Worm (Caenorhabditis elegans) whole organism, L4 larva: ENCODE results near the gene T05B4.8.
A peak's percentile ranks its signal among the peaks of the same experiment; 100 is the strongest.

Source experiments
- F26F4.8 ChIP-seq: fragments of 200-800 bp; sonication (Bioruptor generic); conservative IDR thresholded peaks from 2 replicates; pipeline ENCODE4 v1.3.6; 2022; ENCODE audit warnings: missing genetic modification characterization, missing compliant biosample characterization
- T26A8.4 ChIP-seq: fragments of 200-800 bp; sonication (Bioruptor generic); IDR thresholded peaks from 2 replicates; pipeline ENCODE4 v1.3.6; 2022; ENCODE audit warnings: missing genetic modification characterization, missing compliant biosample characterization
- Y105C5A.15 ChIP-seq: fragments of 200-800 bp; sonication (Bioruptor generic); IDR thresholded peaks from 2 replicates; pipeline ENCODE4 v1.3.6; 2022; ENCODE audit warnings: missing genetic modification characterization, missing compliant biosample characterization
- Y48G9A.11 ChIP-seq: fragments of 200-800 bp; sonication (Bioruptor generic); IDR thresholded peaks from 2 replicates; pipeline ENCODE4 v1.3.6; 2022; ENCODE audit warnings: missing genetic modification reagents, missing genetic modification characterization, missing compliant biosample characterization
- arid-1 ChIP-seq: fragments of 200-800 bp; sonication (Bioruptor generic); conservative IDR thresholded peaks from 2 replicates; pipeline ENCODE4 v1.3.6; 2022; ENCODE audit warnings: missing genetic modification reagents, missing genetic modification characterization, missing compliant biosample characterization
- ceh-20 ChIP-seq: fragments of 200-800 bp; sonication (Bioruptor generic); IDR thresholded peaks from 2 replicates; pipeline ENCODE4 v1.3.6; 2022; ENCODE audit warnings: missing genetic modification reagents, missing genetic modification characterization, missing compliant biosample characterization
- ceh-28 ChIP-seq: fragments of 150-350 bp; optimal IDR thresholded peaks from 2 replicates; lab custom pipeline; 2014; ENCODE audit warnings: missing biosample characterization, missing genetic modification reagents, missing genetic modification characterization
- daf-12 ChIP-seq: fragments of 150-350 bp; optimal IDR thresholded peaks from 2 replicates; lab custom pipeline; 2014; ENCODE audit warnings: missing biosample characterization, missing genetic modification reagents, missing genetic modification characterization
- daf-16 ChIP-seq, 3 experiments: sonication (generic microtip); optimal IDR thresholded peaks; 2 replicates each; lab custom pipeline; 2016 to 2017; ENCODE audit warnings: missing genetic modification characterization in 3 of 3, missing genetic modification reagents in 3 of 3, mild to moderate bottlenecking in 2 of 3, missing compliant biosample characterization in 2 of 3, missing biosample characterization in 1 of 3, moderate library complexity in 1 of 3
- daf-8 ChIP-seq: fragments of 200-800 bp; sonication (Bioruptor generic); IDR thresholded peaks from 2 replicates; pipeline ENCODE4 v1.3.6; 2022; ENCODE audit warnings: missing genetic modification characterization, missing compliant biosample characterization
- dmd-6 ChIP-seq: fragments of 200-800 bp; sonication (Bioruptor generic); IDR thresholded peaks from 2 replicates; pipeline ENCODE4 v1.3.6; 2022; ENCODE audit warnings: missing genetic modification reagents, missing genetic modification characterization, missing compliant biosample characterization
- dpl-1 ChIP-seq: fragments of 150-350 bp; optimal IDR thresholded peaks from 2 replicates; lab custom pipeline; 2014; ENCODE audit warnings: missing biosample characterization, missing genetic modification reagents, missing genetic modification characterization
- duxl-1 ChIP-seq: sonication (generic microtip); optimal IDR thresholded peaks from 2 replicates; lab custom pipeline; 2016; ENCODE audit warnings: mild to moderate bottlenecking, missing genetic modification characterization, moderate library complexity, missing compliant biosample characterization; ENCODE audit not compliant: poor library complexity
- egl-27 ChIP-seq: sonication (generic microtip); optimal IDR thresholded peaks from 3 replicates; lab custom pipeline; 2017; ENCODE audit warnings: missing biosample characterization, missing genetic modification reagents, missing genetic modification characterization
- fkh-10 ChIP-seq: fragments of 150-350 bp; optimal IDR thresholded peaks from 2 replicates; lab custom pipeline; 2014; ENCODE audit warnings: missing biosample characterization, missing genetic modification reagents, missing genetic modification characterization
- gei-8 ChIP-seq: fragments of 200-800 bp; sonication (Bioruptor generic); optimal IDR thresholded peaks from 2 replicates; lab custom pipeline; 2018; ENCODE audit warnings: mild to moderate bottlenecking, missing genetic modification characterization, missing compliant biosample characterization
- hif-1 ChIP-seq, 2 experiments: sonication (generic microtip); optimal IDR thresholded peaks; 2 replicates each; lab custom pipeline; 2016 to 2017; ENCODE audit warnings: missing compliant biosample characterization in 2 of 2, missing genetic modification characterization in 2 of 2, missing genetic modification reagents in 2 of 2, missing genotype in 2 of 2, mild to moderate bottlenecking in 1 of 2
- hlh-11 ChIP-seq: fragments of 200-800 bp; sonication (Bioruptor generic); optimal IDR thresholded peaks from 2 replicates; lab custom pipeline; 2018; ENCODE audit warnings: mild to moderate bottlenecking, missing genetic modification characterization, missing compliant biosample characterization
- lin-13 ChIP-seq: fragments of 150-350 bp; optimal IDR thresholded peaks from 2 replicates; lab custom pipeline; 2014; ENCODE audit warnings: missing biosample characterization, missing genetic modification reagents, missing genetic modification characterization
- lin-38 ChIP-seq: fragments of 200-800 bp; sonication (Bioruptor generic); IDR thresholded peaks from 2 replicates; pipeline ENCODE4 v1.3.6; 2022; ENCODE audit warnings: missing genetic modification reagents, missing genetic modification characterization, missing compliant biosample characterization
- lir-3 ChIP-seq: sonication (generic microtip); optimal IDR thresholded peaks from 2 replicates; lab custom pipeline; 2016; ENCODE audit warnings: mild to moderate bottlenecking, missing genetic modification characterization, missing compliant biosample characterization
- lsy-2 ChIP-seq, 2 experiments: fragments of 150-350 bp in 1 of 2; sonication (generic microtip) in 1 of 2; optimal IDR thresholded peaks; 2 replicates each; lab custom pipeline; 2014 to 2017; ENCODE audit warnings: missing biosample characterization in 2 of 2, missing genetic modification characterization in 2 of 2
- madf-5 ChIP-seq, 2 experiments: fragments of 200-800 bp; sonication (Bioruptor generic); IDR thresholded peaks; 2 replicates each; pipeline ENCODE4 v1.3.6; 2022; ENCODE audit warnings: missing compliant biosample characterization in 2 of 2, missing genetic modification characterization in 2 of 2
- mep-1 ChIP-seq: fragments of 150-350 bp; sonication (generic microtip); optimal IDR thresholded peaks from 3 replicates; lab custom pipeline; 2014; ENCODE audit warnings: missing biosample characterization, missing genetic modification characterization
- mes-2 ChIP-seq: sonication (generic microtip); optimal IDR thresholded peaks from 2 replicates; lab custom pipeline; 2016; ENCODE audit warnings: missing genotype, mild to moderate bottlenecking, missing genetic modification characterization, missing compliant biosample characterization; ENCODE audit not compliant: poor library complexity, severe bottlenecking
- mxl-3 ChIP-seq: fragments of 200-800 bp; sonication (Bioruptor generic); optimal IDR thresholded peaks from 2 replicates; lab custom pipeline; 2018; ENCODE audit warnings: mild to moderate bottlenecking, missing genetic modification characterization, missing compliant biosample characterization
- nhr-102 ChIP-seq: sonication (generic microtip); optimal IDR thresholded peaks from 2 replicates; lab custom pipeline; 2016; ENCODE audit warnings: mild to moderate bottlenecking, missing genetic modification characterization, moderate library complexity, missing compliant biosample characterization
- nhr-11 ChIP-seq: fragments of 150-350 bp; optimal IDR thresholded peaks from 2 replicates; lab custom pipeline; 2014; ENCODE audit warnings: missing biosample characterization, missing genetic modification characterization
- nhr-237 ChIP-seq: sonication (generic microtip); optimal IDR thresholded peaks from 2 replicates; lab custom pipeline; 2017; ENCODE audit warnings: missing biosample characterization, missing genetic modification characterization
- nhr-25 ChIP-seq: sonication (generic microtip); optimal IDR thresholded peaks from 2 replicates; lab custom pipeline; 2017; ENCODE audit warnings: missing genetic modification characterization, mild to moderate bottlenecking, missing compliant biosample characterization, antibody characterized with exemption, moderate library complexity, borderline replicate concordance; ENCODE audit not compliant: insufficient read depth
- nhr-28 ChIP-seq: fragments of 150-350 bp; optimal IDR thresholded peaks from 2 replicates; lab custom pipeline; 2014; ENCODE audit warnings: missing biosample characterization, missing genetic modification characterization
- nhr-48 ChIP-seq: sonication (generic microtip); optimal IDR thresholded peaks from 2 replicates; lab custom pipeline; 2016; ENCODE audit warnings: mild to moderate bottlenecking, missing genetic modification characterization, missing compliant biosample characterization
- nhr-76 ChIP-seq: fragments of 150-350 bp; optimal IDR thresholded peaks from 2 replicates; lab custom pipeline; 2014; ENCODE audit warnings: missing biosample characterization, missing genetic modification characterization
- nhr-77 ChIP-seq: fragments of 150-350 bp; optimal IDR thresholded peaks from 2 replicates; lab custom pipeline; 2014; ENCODE audit warnings: missing biosample characterization, missing genetic modification characterization
- php-3 ChIP-seq: fragments of 200-800 bp; sonication (Bioruptor generic); IDR thresholded peaks from 2 replicates; pipeline ENCODE4 v1.3.6; 2022; ENCODE audit warnings: missing genetic modification reagents, missing genetic modification characterization, missing compliant biosample characterization
- pqm-1 ChIP-seq: sonication (generic microtip); optimal IDR thresholded peaks from 2 replicates; lab custom pipeline; 2017; ENCODE audit warnings: missing biosample characterization, missing genetic modification characterization
- rbr-2 ChIP-seq: sonication (generic microtip); optimal IDR thresholded peaks from 2 replicates; lab custom pipeline; 2016; ENCODE audit warnings: missing genotype, missing genetic modification characterization, missing compliant biosample characterization
- saeg-2 ChIP-seq: fragments of 200-800 bp; sonication (Bioruptor generic); IDR thresholded peaks from 2 replicates; pipeline ENCODE4 v1.3.6; 2022; ENCODE audit warnings: missing genetic modification reagents, missing genetic modification characterization, missing compliant biosample characterization
- set-16 ChIP-seq: fragments of 200-800 bp; sonication (Bioruptor generic); IDR thresholded peaks from 2 replicates; pipeline ENCODE4 v1.3.6; 2022; ENCODE audit warnings: missing genetic modification reagents, missing genetic modification characterization, missing compliant biosample characterization
- tag-97 ChIP-seq: fragments of 200-800 bp; sonication (Bioruptor generic); IDR thresholded peaks from 2 replicates; pipeline ENCODE4 v1.3.6; 2022; ENCODE audit warnings: missing genetic modification characterization, missing compliant biosample characterization
- tra-1 ChIP-seq: fragments of 200-800 bp; sonication (Bioruptor generic); IDR thresholded peaks from 2 replicates; pipeline ENCODE4 v1.3.6; 2022; ENCODE audit warnings: missing genetic modification reagents, missing genetic modification characterization, missing compliant biosample characterization
- zfp-2 ChIP-seq: sonication (generic microtip); optimal IDR thresholded peaks from 2 replicates; lab custom pipeline; 2016; ENCODE audit warnings: mild to moderate bottlenecking, missing genetic modification characterization, missing compliant biosample characterization
- zip-2 ChIP-seq: fragments of 150-350 bp; optimal IDR thresholded peaks from 2 replicates; lab custom pipeline; 2014; ENCODE audit warnings: missing biosample characterization, missing genetic modification characterization

T05B4.8 gene

DNA sequence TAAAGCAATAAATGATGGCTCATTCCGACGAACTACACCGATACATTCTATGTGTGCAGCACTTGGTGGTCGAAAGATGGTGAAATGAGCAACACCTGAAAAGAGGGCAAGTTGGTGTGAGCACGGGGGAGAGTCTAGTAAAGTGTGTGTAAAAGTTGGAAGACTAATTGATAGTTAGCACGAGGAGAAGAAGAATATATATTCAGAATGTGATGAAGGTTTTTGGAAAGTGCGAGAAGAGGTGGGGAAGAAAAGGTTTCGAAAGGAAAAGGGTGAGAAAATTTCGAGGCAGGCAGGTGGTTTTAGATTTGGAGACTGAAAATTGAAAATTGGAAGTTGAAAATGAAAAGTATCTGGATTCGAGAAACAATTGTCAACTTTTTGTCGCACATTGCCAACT lies 36.2 kb upstream of the T05B4.8 start, which contains the start of gene Y45G5AM.6:
Gene Y45G5AM.6 (minus strand): TSS at position 101 of the 400 bp plus-strand sequence.
- no peak for TF ChIP-seq madf-5 (GFP tag; IDR thresholded peaks at IDR 0.05; lab: Robert Waterston, UW)

ce11 chrV:4151400-4151799 lies 35.4 kb upstream of the T05B4.8 start:
- no peak for TF ChIP-seq egl-27 (tag; lab: Kevin White, UChicago)
- TF ChIP-seq set-16 (GFP tag; lab: Robert Waterston, UW) = peak; percentile 57
- TF ChIP-seq, all 104 proteins: peak for 1

ce11 chrV:4144205-4144604 lies 28.2 kb upstream of the T05B4.8 start, which contains the start of gene Y45G5AL.1:
TSS of gene Y45G5AL.1 (plus strand) at chrV:4144505.
- no peak for TF ChIP-seq saeg-2 (GFP tag; lab: Robert Waterston, UW)
- TF ChIP-seq ceh-20 (GFP tag; lab: Robert Waterston, UW) = no peak
- TF ChIP-seq lir-3 (tag; lab: Kevin White, UChicago) = no peak
- no peak for TF ChIP-seq fkh-10 (GFP tag; lab: Kevin White, UChicago)
- TF ChIP-seq nhr-76 (tag; lab: Kevin White, UChicago) = no peak
- no peak for TF ChIP-seq zfp-2 (tag; lab: Kevin White, UChicago)
- TF ChIP-seq dpl-1 (GFP tag; lab: Kevin White, UChicago) = no peak
- no peak for TF ChIP-seq gei-8 (GFP tag; lab: Kevin White, UChicago)
- no peak for TF ChIP-seq hlh-11 (tag; lab: Kevin White, UChicago)
- TF ChIP-seq zip-2 (tag; lab: Kevin White, UChicago) = no peak
- no peak for TF ChIP-seq F26F4.8 (GFP tag; lab: Robert Waterston, UW)
- TF ChIP-seq rbr-2 (tag; lab: Kevin White, UChicago) = no peak
- TF ChIP-seq arid-1 (GFP tag; lab: Robert Waterston, UW) = no peak
- no peak for TF ChIP-seq Y105C5A.15 (GFP tag; lab: Robert Waterston, UW)
- TF ChIP-seq ceh-28 = no peak
- TF ChIP-seq mxl-3 (GFP tag; lab: Kevin White, UChicago) = no peak
- TF ChIP-seq lin-38 = no peak

DNA sequence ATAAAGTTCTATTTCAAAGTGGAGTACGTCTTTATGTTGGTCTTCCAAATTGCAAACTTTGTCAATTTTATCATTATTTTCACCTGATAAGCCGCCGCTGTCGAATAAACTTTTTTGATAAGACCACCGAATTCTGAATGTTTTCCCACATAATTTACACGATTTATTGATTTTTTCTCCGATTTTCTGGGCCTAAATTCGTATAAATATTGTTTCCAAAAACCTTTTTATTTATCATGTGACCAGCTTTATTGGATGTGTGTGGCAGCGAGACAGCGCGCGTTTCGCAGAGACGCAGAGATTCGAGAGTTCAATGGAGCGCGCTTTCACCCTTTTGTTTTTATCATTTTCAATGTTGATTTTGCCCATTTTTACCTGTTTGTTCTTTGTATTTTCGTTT lies 27.1 kb upstream of the T05B4.8 start:
- peak in 1 of 2 experiments; percentile 31 for TF ChIP-seq daf-16 (GFP tag; optimal IDR thresholded peaks at IDR 0.05; lab: Kevin White, UChicago)
- TF ChIP-seq daf-16 (tag; optimal IDR thresholded peaks at IDR 0.05; lab: Kevin White, UChicago) = peak; percentile 66
- peak; percentile 65 for TF ChIP-seq lin-13 (GFP tag; lab: Kevin White, UChicago)
- no peak for TF ChIP-seq Y48G9A.11 (GFP tag; lab: Robert Waterston, UW)
- TF ChIP-seq dpl-1 (GFP tag; lab: Kevin White, UChicago) = peak; percentile 68
- TF ChIP-seq hif-1 (tag; optimal IDR thresholded peaks at IDR 0.05; lab: Kevin White, UChicago) = peak in 1 of 2 experiments; percentile 83
- peak; percentile 82 for TF ChIP-seq mep-1 (tag; lab: Kevin White, UChicago)
- no peak for TF ChIP-seq nhr-237 (tag; lab: Kevin White, UChicago)
- TF ChIP-seq hlh-11 (tag; lab: Kevin White, UChicago) = peak; percentile 90
- TF ChIP-seq duxl-1 (tag; lab: Kevin White, UChicago) = peak; percentile 65
- TF ChIP-seq ceh-28 = peak; percentile 18
- TF ChIP-seq T26A8.4 (GFP tag; lab: Robert Waterston, UW) = peak; percentile 30; the same call in 1 of the 2 replicates
- peak; percentile 81 for TF ChIP-seq pqm-1 (tag; lab: Kevin White, UChicago)
- no peak for TF ChIP-seq daf-12 (tag; lab: Kevin White, UChicago)
- TF ChIP-seq nhr-11 (tag; lab: Kevin White, UChicago) = peak; percentile 64
- no peak for TF ChIP-seq F26F4.8 (GFP tag; lab: Robert Waterston, UW)
- peak; percentile 59 for TF ChIP-seq nhr-77 (tag; lab: Kevin White, UChicago)
- TF ChIP-seq arid-1 (GFP tag; lab: Robert Waterston, UW) = no peak
- peak; percentile 46 for TF ChIP-seq nhr-28 (tag; lab: Kevin White, UChicago)
- TF ChIP-seq php-3 (GFP tag; lab: Robert Waterston, UW) = peak; percentile 63; the same call in 1 of the 2 replicates
- TF ChIP-seq tra-1 (GFP tag; lab: Robert Waterston, UW) = 0 out of 2 replicates have a peak, but pooled peaks have one; percentile 44
- TF ChIP-seq daf-8 (GFP tag; lab: Robert Waterston, UW) = no peak
- TF ChIP-seq nhr-102 (tag; lab: Kevin White, UChicago) = peak; percentile 23
- no peak for TF ChIP-seq nhr-25
- TF ChIP-seq rbr-2 (tag; lab: Kevin White, UChicago) = peak; percentile 75
- no peak for TF ChIP-seq tag-97 (GFP tag; lab: Robert Waterston, UW)
- TF ChIP-seq lsy-2 (tag; optimal IDR thresholded peaks at IDR 0.05; lab: Kevin White, UChicago) = peak in 1 of 2 experiments; percentile 87
- peak; percentile 36 for TF ChIP-seq nhr-48 (tag; lab: Kevin White, UChicago)
- TF ChIP-seq dmd-6 (GFP tag; lab: Robert Waterston, UW) = peak; percentile 58
- no peak for TF ChIP-seq egl-27 (tag; lab: Kevin White, UChicago)
- peak; percentile 52 for TF ChIP-seq mes-2 (tag; lab: Kevin White, UChicago)
